Fruit fly (Drosophila melanogaster) whole organism, embryonic: ENCODE data around the gene CG5021.

Source experiments
- Atf-2 ChIP-seq: fragments of 200-800 bp; sonication (Bioruptor generic); optimal IDR thresholded peaks from 2 replicates; lab custom pipeline; 2016; ENCODE audit warnings: missing biosample characterization, missing genetic modification characterization
- B-H2 ChIP-seq: fragments of 200-800 bp; sonication (Bioruptor generic); optimal IDR thresholded peaks from 2 replicates; lab custom pipeline; 2018; ENCODE audit warnings: missing biosample characterization, mild to moderate bottlenecking, missing genetic modification characterization
- CG10654 ChIP-seq: fragments of 200-800 bp; sonication (Bioruptor generic); optimal IDR thresholded peaks from 2 replicates; lab custom pipeline; 2016; ENCODE audit warnings: missing biosample characterization, missing genetic modification characterization
- CG12659 ChIP-seq: fragments of 200-800 bp; sonication (Bioruptor generic); optimal IDR thresholded peaks from 3 replicates; lab custom pipeline; 2017; ENCODE audit warnings: mild to moderate bottlenecking, missing biosample characterization, missing genetic modification reagents, missing genetic modification characterization
- CG12769 ChIP-seq: fragments of 200-800 bp; sonication (Bioruptor generic); optimal IDR thresholded peaks from 2 replicates; lab custom pipeline; 2019; ENCODE audit warnings: missing biosample characterization, mild to moderate bottlenecking, missing genetic modification characterization, moderate library complexity
- CG14014 ChIP-seq: fragments of 200-800 bp; sonication (Bioruptor generic); IDR thresholded peaks from 2 replicates; pipeline ENCODE4 v1.3.6; 2022; ENCODE audit warnings: missing biosample characterization, missing genetic modification characterization
- CG17612 ChIP-seq: fragments of 200-800 bp; sonication (Bioruptor generic); IDR thresholded peaks from 2 replicates; pipeline ENCODE4 v1.3.6; 2022; ENCODE audit warnings: missing biosample characterization, missing genetic modification characterization
- CG2120 ChIP-seq: fragments of 200-800 bp; sonication (Bioruptor generic); optimal IDR thresholded peaks from 3 replicates; lab custom pipeline; 2016; ENCODE audit warnings: missing biosample characterization, missing genetic modification characterization
- CG2129 ChIP-seq: fragments of 200-800 bp; sonication (Bioruptor generic); IDR thresholded peaks from 2 replicates; pipeline ENCODE4 v1.3.6; 2022; ENCODE audit warnings: missing biosample characterization, missing genetic modification characterization; ENCODE audit not compliant: partially characterized antibody
- CG2678 ChIP-seq: fragments of 200-800 bp; sonication (Bioruptor generic); optimal IDR thresholded peaks from 3 replicates; lab custom pipeline; 2019; ENCODE audit warnings: missing biosample characterization, mild to moderate bottlenecking, missing genetic modification characterization, moderate library complexity
- CG30403 ChIP-seq: fragments of 200-800 bp; sonication (Bioruptor generic); optimal IDR thresholded peaks from 3 replicates; lab custom pipeline; 2016; ENCODE audit warnings: missing biosample characterization, missing genetic modification characterization
- CG30431 ChIP-seq: fragments of 200-800 bp; sonication (Bioruptor generic); optimal IDR thresholded peaks from 2 replicates; lab custom pipeline; 2017; ENCODE audit warnings: missing biosample characterization, missing genetic modification characterization
- CG3163 ChIP-seq: fragments of 200-800 bp; sonication (Bioruptor generic); optimal IDR thresholded peaks from 3 replicates; lab custom pipeline; 2016; ENCODE audit warnings: missing biosample characterization, missing genetic modification characterization
- CG3281 ChIP-seq: fragments of 200-800 bp; sonication (Bioruptor generic); optimal IDR thresholded peaks from 3 replicates; lab custom pipeline; 2017; ENCODE audit warnings: missing biosample characterization, mild to moderate bottlenecking, missing genetic modification characterization
- CG33557 ChIP-seq: fragments of 200-800 bp; sonication (Bioruptor generic); optimal IDR thresholded peaks from 2 replicates; lab custom pipeline; 2019; ENCODE audit warnings: missing biosample characterization, mild to moderate bottlenecking, missing genetic modification characterization, moderate library complexity
- CG3847 ChIP-seq: fragments of 200-800 bp; sonication (Bioruptor generic); IDR thresholded peaks from 2 replicates; pipeline ENCODE4 v1.3.6; 2022; ENCODE audit warnings: missing biosample characterization, missing genetic modification characterization
- CG5953 ChIP-seq: fragments of 200-800 bp; sonication (Bioruptor generic); IDR thresholded peaks from 2 replicates; pipeline ENCODE4 v1.3.6; 2022; ENCODE audit warnings: missing biosample characterization, missing genetic modification characterization
- CG6791 ChIP-seq: fragments of 200-800 bp; sonication (Bioruptor generic); IDR thresholded peaks from 3 replicates; pipeline ENCODE4 v1.3.6; 2022; ENCODE audit warnings: missing biosample characterization, missing genetic modification characterization; ENCODE audit not compliant: partially characterized antibody
- CG8924 ChIP-seq: fragments of 200-800 bp; optimal IDR thresholded peaks from 3 replicates; lab custom pipeline; 2019; ENCODE audit warnings: missing biosample characterization, mild to moderate bottlenecking, missing genetic modification characterization, moderate library complexity
- Dfd ChIP-seq, 2 experiments: fragments of >200 bp; optimal IDR thresholded peaks; 2 replicates each; lab custom pipeline; 2017; ENCODE audit warnings: missing biosample characterization in 2 of 2, missing genetic modification characterization in 2 of 2
- Dip3 ChIP-seq: fragments of 200-800 bp; sonication (Bioruptor generic); optimal IDR thresholded peaks from 3 replicates; lab custom pipeline; 2016; ENCODE audit warnings: missing biosample characterization, missing genetic modification characterization
- Dref ChIP-seq: fragments of 200-800 bp; sonication (Bioruptor generic); IDR thresholded peaks from 2 replicates; pipeline ENCODE4 v1.3.6; 2022; ENCODE audit warnings: missing biosample characterization, missing genetic modification characterization
- Eip74EF ChIP-seq, 2 experiments: fragments of 200-800 bp in 1 of 2; fragments of >200 bp in 1 of 2; sonication (Bioruptor generic) in 1 of 2; optimal IDR thresholded peaks; 2 replicates each; lab custom pipeline; 2017 to 2019; ENCODE audit warnings: missing biosample characterization in 2 of 2, missing genetic modification characterization in 2 of 2, mild to moderate bottlenecking in 1 of 2, moderate library complexity in 1 of 2
- Fer3 ChIP-seq: fragments of 200-800 bp; sonication (Bioruptor generic); optimal IDR thresholded peaks from 2 replicates; lab custom pipeline; 2018; ENCODE audit warnings: missing biosample characterization, mild to moderate bottlenecking, missing genetic modification characterization, moderate library complexity
- Gsc ChIP-seq: fragments of 200-800 bp; sonication (Bioruptor generic); IDR thresholded peaks from 2 replicates; pipeline ENCODE4 v1.3.6; 2022; ENCODE audit warnings: missing biosample characterization, missing genetic modification characterization
- HLH54F ChIP-seq: fragments of 200-800 bp; sonication (Bioruptor generic); optimal IDR thresholded peaks from 3 replicates; lab custom pipeline; 2016; ENCODE audit warnings: missing biosample characterization, missing genetic modification characterization
- Hr39 ChIP-seq: fragments of >200 bp; optimal IDR thresholded peaks from 2 replicates; lab custom pipeline; 2017
- MESR4 ChIP-seq: fragments of 200-800 bp; sonication (Bioruptor generic); optimal IDR thresholded peaks from 2 replicates; lab custom pipeline; 2018; ENCODE audit warnings: missing biosample characterization, mild to moderate bottlenecking, missing genetic modification characterization, moderate library complexity
- Rx ChIP-seq: fragments of 200-800 bp; sonication (Bioruptor generic); IDR thresholded peaks from 2 replicates; pipeline ENCODE4 v1.3.6; 2022; ENCODE audit warnings: missing biosample characterization, missing genetic modification characterization
- Scr ChIP-seq: fragments of 200-800 bp; sonication (Bioruptor generic); IDR thresholded peaks from 2 replicates; pipeline ENCODE4 v1.3.6; 2022; ENCODE audit warnings: missing biosample characterization, missing genetic modification characterization; ENCODE audit not compliant: partially characterized antibody
- abd-A ChIP-seq: fragments of 200-800 bp; sonication (Bioruptor generic); optimal IDR thresholded peaks from 3 replicates; lab custom pipeline; 2019; ENCODE audit warnings: missing biosample characterization, mild to moderate bottlenecking, missing genetic modification characterization, moderate library complexity
- amos ChIP-seq: fragments of 200-800 bp; sonication (Bioruptor generic); IDR thresholded peaks from 2 replicates; pipeline ENCODE4 v1.3.6; 2022; ENCODE audit warnings: missing biosample characterization, missing genetic modification characterization; ENCODE audit not compliant: partially characterized antibody
- cg ChIP-seq: fragments of 200-800 bp; sonication (Bioruptor generic); optimal IDR thresholded peaks from 3 replicates; lab custom pipeline; 2019; ENCODE audit warnings: missing biosample characterization, mild to moderate bottlenecking, missing genetic modification characterization, moderate library complexity
- chif ChIP-seq, 2 experiments: fragments of 200-800 bp; sonication (Bioruptor generic); optimal IDR thresholded peaks; 3 replicates each; lab custom pipeline; 2016; ENCODE audit warnings: missing biosample characterization in 2 of 2, missing genetic modification characterization in 2 of 2
- ci ChIP-seq: fragments of 200-800 bp; sonication (Bioruptor generic); IDR thresholded peaks from 3 replicates; pipeline ENCODE4 v1.3.6; 2022; ENCODE audit warnings: missing biosample characterization, missing genetic modification characterization
- crp ChIP-seq, 2 experiments: fragments of 200-800 bp; sonication (Bioruptor generic); optimal IDR thresholded peaks; 2 replicates in 1 of 2; 3 replicates in 1 of 2; lab custom pipeline; 2017; ENCODE audit warnings: missing biosample characterization in 2 of 2, missing genetic modification characterization in 2 of 2, mild to moderate bottlenecking in 1 of 2, moderate library complexity in 1 of 2
- danr ChIP-seq: fragments of 200-800 bp; sonication (Bioruptor generic); IDR thresholded peaks from 2 replicates; pipeline ENCODE4 v1.3.6; 2022; ENCODE audit warnings: missing biosample characterization, missing genetic modification characterization
- dpn ChIP-seq, 2 experiments: fragments of 200-800 bp; sonication (Bioruptor generic); optimal IDR thresholded peaks; 3 replicates each; lab custom pipeline; 2016; ENCODE audit warnings: missing biosample characterization in 2 of 2, missing genetic modification characterization in 2 of 2
- gcm2 ChIP-seq: fragments of 200-800 bp; sonication (Bioruptor generic); optimal IDR thresholded peaks from 2 replicates; lab custom pipeline; 2016; ENCODE audit warnings: missing biosample characterization, missing genetic modification characterization
- gro ChIP-seq: fragments of 200-800 bp; sonication (Bioruptor generic); optimal IDR thresholded peaks from 2 replicates; lab custom pipeline; 2016; ENCODE audit warnings: missing biosample characterization, missing genetic modification characterization
- jigr1 ChIP-seq: fragments of 200-800 bp; sonication (Bioruptor generic); IDR thresholded peaks from 3 replicates; pipeline ENCODE4 v1.3.6; 2022; ENCODE audit warnings: missing biosample characterization, missing genetic modification characterization
- mld ChIP-seq: fragments of 200-800 bp; sonication (Bioruptor generic); IDR thresholded peaks from 3 replicates; pipeline ENCODE4 v1.3.6; 2022; ENCODE audit warnings: missing biosample characterization, missing genetic modification characterization; ENCODE audit not compliant: partially characterized antibody
- nom ChIP-seq: fragments of 200-800 bp; sonication (Bioruptor generic); optimal IDR thresholded peaks from 2 replicates; lab custom pipeline; 2017; ENCODE audit warnings: missing biosample characterization, missing genetic modification characterization, mild to moderate bottlenecking, moderate library complexity, missing genetic modification reagents
- pros ChIP-seq: fragments of 200-800 bp; sonication (Bioruptor generic); optimal IDR thresholded peaks from 3 replicates; lab custom pipeline; 2019; ENCODE audit warnings: missing biosample characterization, mild to moderate bottlenecking, missing genetic modification characterization, moderate library complexity
- shn ChIP-seq: fragments of 200-800 bp; sonication (Bioruptor generic); optimal IDR thresholded peaks from 3 replicates; lab custom pipeline; 2016; ENCODE audit warnings: missing biosample characterization, missing genetic modification characterization
- sqz ChIP-seq: fragments of 200-800 bp; sonication (Bioruptor generic); optimal IDR thresholded peaks from 3 replicates; lab custom pipeline; 2018; ENCODE audit warnings: missing biosample characterization, mild to moderate bottlenecking, missing genetic modification characterization
- tgo ChIP-seq: fragments of 200-800 bp; sonication (Bioruptor generic); IDR thresholded peaks from 3 replicates; pipeline ENCODE4 v1.3.6; 2022; ENCODE audit warnings: missing biosample characterization, missing genetic modification characterization
- unpg ChIP-seq: fragments of 200-800 bp; sonication (Bioruptor generic); optimal IDR thresholded peaks from 3 replicates; lab custom pipeline; 2018; ENCODE audit warnings: missing biosample characterization, mild to moderate bottlenecking, missing genetic modification characterization, moderate library complexity
- yki ChIP-seq: fragments of >200 bp; optimal IDR thresholded peaks from 3 replicates; lab custom pipeline; 2018
- zfh2 ChIP-seq: fragments of 200-800 bp; sonication (Bioruptor generic); optimal IDR thresholded peaks from 2 replicates; lab custom pipeline; 2016; ENCODE audit warnings: missing biosample characterization, missing genetic modification characterization

Gene CG5021

dm6 chr3L:8997686-8998239 is 31.1 kb downstream of the CG5021 start, which contains the start of the genes smg and CG5087 (continued):
- peak; percentile 25 for TF ChIP-seq shn (GFP tag; lab: Kevin White, UChicago)
- no peak for TF ChIP-seq CG5953 (GFP tag; lab: Robert Waterston, UW)
- TF ChIP-seq Atf-2 (GFP tag; lab: Kevin White, UChicago), result peak; percentile 18
- no peak for TF ChIP-seq mld (GFP tag; lab: Robert Waterston, UW)
- peak; percentile 98 for TF ChIP-seq Dref (GFP tag; lab: Robert Waterston, UW)
- TF ChIP-seq CG12659, result peak; percentile 89
- peak; percentile 60; the same call in 1 of the 3 replicates for TF ChIP-seq ci (GFP tag; lab: Robert Waterston, UW)
- TF ChIP-seq gro (GFP tag; lab: Kevin White, UChicago), result peak; percentile 66
- no peak for TF ChIP-seq CG17612 (GFP tag; lab: Robert Waterston, UW)
- no peak for TF ChIP-seq danr (GFP tag; lab: Robert Waterston, UW)
- TF ChIP-seq Hr39 (lab: Kevin White, UChicago), result no peak
- TF ChIP-seq CG10654 (GFP tag; lab: Kevin White, UChicago), result peak; percentile 16
- peak; percentile 74 for TF ChIP-seq cg
- no peak for TF ChIP-seq unpg (GFP tag; lab: Kevin White, UChicago)
- TF ChIP-seq CG3281, result peak; percentile 3
- no peak for TF ChIP-seq jigr1 (GFP tag; lab: Robert Waterston, UW)
- no peak for TF ChIP-seq CG2129
- TF ChIP-seq gcm2, result no peak
- TF ChIP-seq Eip74EF (GFP tag; optimal IDR thresholded peaks at IDR 0.05; lab: Kevin White, UChicago), result peak in 1 of 2 experiments; percentile 50
- peak; percentile 0 for TF ChIP-seq nom (GFP tag; lab: Kevin White, UChicago)
- peak; percentile 64 for TF ChIP-seq B-H2
- peak; percentile 50 for TF ChIP-seq CG30403 (GFP tag; lab: Kevin White, UChicago)
- no peak for TF ChIP-seq Rx (GFP tag; lab: Robert Waterston, UW)
- peak; percentile 61 for TF ChIP-seq HLH54F
- no peak for TF ChIP-seq Gsc
- TF ChIP-seq zfh2, result peak; percentile 55
- TF ChIP-seq Dfd (GFP tag; optimal IDR thresholded peaks at IDR 0.05; lab: Kevin White, UChicago), result no peak
- TF ChIP-seq Dip3 (GFP tag; lab: Kevin White, UChicago), result peak; percentile 73
- TF ChIP-seq yki (lab: Kevin White, UChicago), result no peak
- TF ChIP-seq dpn (GFP tag; optimal IDR thresholded peaks at IDR 0.05; lab: Kevin White, UChicago), result peak; percentile 49 to 73
- no peak for TF ChIP-seq tgo
- TF ChIP-seq CG3163 (GFP tag; lab: Kevin White, UChicago), result peak; percentile 55
- TF ChIP-seq CG30431, result no peak
- no peak for TF ChIP-seq Fer3
- peak; percentile 2 to 57 for TF ChIP-seq chif (GFP tag; optimal IDR thresholded peaks at IDR 0.05; lab: Kevin White, UChicago)
- TF ChIP-seq CG33557 (GFP tag; lab: Kevin White, UChicago), result peak; percentile 1
- no peak for TF ChIP-seq sqz (GFP tag; lab: Kevin White, UChicago)
- peak; percentile 70 for TF ChIP-seq CG3847 (GFP tag; lab: Robert Waterston, UW)
- peak; percentile 86 for TF ChIP-seq CG8924
- TF ChIP-seq CG2678 (tag; lab: Kevin White, UChicago), result no peak
- no peak for TF ChIP-seq pros (GFP tag; lab: Kevin White, UChicago)
- peak; percentile 74 for TF ChIP-seq amos (GFP tag; lab: Robert Waterston, UW)
- TF ChIP-seq crp (GFP tag; optimal IDR thresholded peaks at IDR 0.05; lab: Kevin White, UChicago), result peak in 1 of 2 experiments; percentile 1
- TF ChIP-seq CG14014 (GFP tag; lab: Robert Waterston, UW), result no peak
- peak; percentile 91 for TF ChIP-seq MESR4 (GFP tag; lab: Kevin White, UChicago)
- peak; percentile 85 for TF ChIP-seq CG6791 (GFP tag; lab: Robert Waterston, UW)
- TF ChIP-seq abd-A (tag; lab: Kevin White, UChicago), result peak; percentile 96
- peak; percentile 72 for TF ChIP-seq CG2120 (GFP tag; lab: Kevin White, UChicago)
- TF ChIP-seq Scr (GFP tag; lab: Robert Waterston, UW), result peak; percentile 59
- TF ChIP-seq CG12769 (tag; lab: Kevin White, UChicago), result peak; percentile 76
